Fruit fly (Drosophila melanogaster): ENCODE results near the gene Myo28B1.
A peak's percentile ranks its signal among the peaks of the same experiment; 100 is the strongest.
"Not testable (repeated sequence)": the region's sequence is repeated elsewhere in the genome, so short reads cannot be mapped to it uniquely, and the experiment has no call there.

Myo28B1 gene

dm6 chr2L:7719387-7719786, 53.5 kb downstream of the Myo28B1 start, which contains the start of gene CG13793:
Gene CG13793, minus strand, starts transcription at chr2L:7719487.
- TF ChIP-seq kay (GFP tag; ENCODE audit: borderline replicate concordance) = peak; percentile 35
- TF ChIP-seq CG7045 (GFP tag; optimal IDR thresholded peaks at IDR 0.05) = no peak
- no peak for TF ChIP-seq CG1620 (GFP tag; optimal IDR thresholded peaks at IDR 0.05)
- TF ChIP-seq CG12768 (GFP tag; optimal IDR thresholded peaks at IDR 0.05) = no peak

- no peak for TF ChIP-seq CG33017 (tag; optimal IDR thresholded peaks at IDR 0.05)
- TF ChIP-seq kay (GFP tag; ENCODE audit: borderline replicate concordance) = peak; percentile 69
- no peak for TF ChIP-seq toe (GFP tag; optimal IDR thresholded peaks at IDR 0.05)
Measured at dm6 chr2L:7722102-7722501, 56.3 kb downstream of the Myo28B1 start.

dm6 chr2L:7722723-7723122, 56.9 kb downstream of the Myo28B1 start, which contains the start of gene CG13794:
Gene CG13794, minus strand, starts transcription at chr2L:7722823.
- TF ChIP-seq Crg-1 (GFP tag; optimal IDR thresholded peaks at IDR 0.05) (no peak), kay (GFP tag; ENCODE audit: borderline replicate concordance) (peak; percentile 90), CG1620 (GFP tag; optimal IDR thresholded peaks at IDR 0.05) (no peak), CG11617 (GFP tag; optimal IDR thresholded peaks at IDR 0.05) (no peak), bab1 (GFP tag; optimal IDR thresholded peaks at IDR 0.05) (no peak), CG7101 (tag; optimal IDR thresholded peaks at IDR 0.05) (peak; percentile 21), CG33017 (tag; optimal IDR thresholded peaks at IDR 0.05) (peak; percentile 15), CG14711 (tag; optimal IDR thresholded peaks at IDR 0.05) (no peak), CG5204 (GFP tag; optimal IDR thresholded peaks at IDR 0.05) (no peak), ovo (GFP tag; optimal IDR thresholded peaks at IDR 0.05) (no peak)

dm6 chr2L:7726268-7726997, 60.6 kb downstream of the Myo28B1 start, which contains the start of gene CG13795:
Gene CG13795, minus strand, starts transcription at chr2L:7726298.
- TF ChIP-seq pad (GFP tag; optimal IDR thresholded peaks at IDR 0.05) = peak; percentile 5
- TF ChIP-seq kay (GFP tag; ENCODE audit: borderline replicate concordance) = no peak
- no peak for TF ChIP-seq CG5204 (GFP tag; optimal IDR thresholded peaks at IDR 0.05)
- no peak for TF ChIP-seq Mnt (GFP tag; optimal IDR thresholded peaks at IDR 0.05)
- TF ChIP-seq CG7101 (tag; optimal IDR thresholded peaks at IDR 0.05) = peak; percentile 51
- peak; percentile 46 for TF ChIP-seq Hr96 (GFP tag; optimal IDR thresholded peaks at IDR 0.05)
- no peak for TF ChIP-seq ovo (GFP tag; optimal IDR thresholded peaks at IDR 0.05)
- TF ChIP-seq cic (GFP tag; optimal IDR thresholded peaks at IDR 0.05) = no peak
- peak; percentile 13 for TF ChIP-seq CG7045 (GFP tag; optimal IDR thresholded peaks at IDR 0.05)
- TF ChIP-seq cnc (optimal IDR thresholded peaks at IDR 0.05) = no peak
- no peak for TF ChIP-seq tj (GFP tag; optimal IDR thresholded peaks at IDR 0.05)
- TF ChIP-seq Clk (GFP tag; optimal IDR thresholded peaks at IDR 0.05) = no peak
- TF ChIP-seq bab1 (GFP tag; optimal IDR thresholded peaks at IDR 0.05) = no peak
- TF ChIP-seq CG11617 (GFP tag; optimal IDR thresholded peaks at IDR 0.05) = peak; percentile 13
- TF ChIP-seq CG33017 (tag; optimal IDR thresholded peaks at IDR 0.05) = peak; percentile 52
- no peak for TF ChIP-seq CG1620 (GFP tag; optimal IDR thresholded peaks at IDR 0.05)
- TF ChIP-seq toe (GFP tag; optimal IDR thresholded peaks at IDR 0.05) = peak; percentile 6
- TF ChIP-seq CG14711 (tag; optimal IDR thresholded peaks at IDR 0.05) = no peak
- peak; percentile 54 for TF ChIP-seq CG12768 (GFP tag; optimal IDR thresholded peaks at IDR 0.05)
- TF ChIP-seq Crg-1 (GFP tag; optimal IDR thresholded peaks at IDR 0.05) = no peak

- TF ChIP-seq bab1, CG11617, pad (GFP tag; optimal IDR thresholded peaks at IDR 0.05): not testable (repeated sequence)
Measured at dm6 chr2L:7732570-7732969, 66.7 kb downstream of the Myo28B1 start, which contains the start of gene CG13796. Gene CG13796, minus strand, starts transcription at chr2L:7732670.

dm6 chr2L:7738709-7739108, 72.9 kb downstream of the Myo28B1 start, which contains the start of gene CG31904:
Gene CG31904, minus strand, starts transcription at chr2L:7738809.
- TF ChIP-seq Clk (GFP tag; optimal IDR thresholded peaks at IDR 0.05); cnc (optimal IDR thresholded peaks at IDR 0.05); CG11617 (GFP tag; optimal IDR thresholded peaks at IDR 0.05): not testable (repeated sequence)
